Worm (Caenorhabditis elegans): ENCODE results near the gene srd-48.

Gene srd-48

DNA sequence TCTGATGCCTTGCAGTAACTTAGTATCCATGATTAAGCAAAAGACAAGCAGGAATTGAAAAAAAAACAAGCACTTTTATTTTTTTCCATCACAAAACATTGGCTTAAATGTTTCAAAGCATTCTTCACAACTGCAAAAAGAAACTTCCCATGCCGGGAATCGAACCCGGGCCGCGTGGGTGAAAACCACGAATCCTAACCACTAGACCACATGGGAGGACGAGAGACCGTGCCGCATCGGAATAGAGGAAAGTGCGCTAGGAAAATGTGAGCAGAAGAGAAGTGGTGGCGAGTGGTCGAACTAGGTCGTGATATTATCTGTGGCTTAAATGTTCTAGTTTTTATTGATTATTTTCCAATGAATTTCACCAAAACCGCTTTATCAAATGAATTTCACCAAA lies 31.6 kb downstream of the srd-48 start (continued):
- TF ChIP-seq nhr-41 (GFP tag; IDR thresholded peaks at IDR 0.05) (peak; percentile 82; the same call in 1 of the 2 replicates), rbr-2 (tag; optimal IDR thresholded peaks at IDR 0.05) (peak; percentile 30), spr-1 (tag; optimal IDR thresholded peaks at IDR 0.05) (peak; percentile 14), nhr-10 (tag; optimal IDR thresholded peaks at IDR 0.05) (no peak), mxl-3 (GFP tag; optimal IDR thresholded peaks at IDR 0.05) (peak; percentile 39), daf-16 (GFP tag; optimal IDR thresholded peaks at IDR 0.05) (peak; percentile 11 to 45), daf-16 (tag; optimal IDR thresholded peaks at IDR 0.05) (peak; percentile 51), hlh-11 (tag; optimal IDR thresholded peaks at IDR 0.05) (peak; percentile 53), daf-8 (GFP tag; IDR thresholded peaks at IDR 0.05) (no peak), hlh-30 (tag; optimal IDR thresholded peaks at IDR 0.05; ENCODE audit: insufficient read depth) (peak; percentile 49), F37D6.2 (tag; optimal IDR thresholded peaks at IDR 0.05) (no peak), tag-97 (GFP tag; IDR thresholded peaks at IDR 0.05) (no peak), ceh-20 (GFP tag; IDR thresholded peaks at IDR 0.05) (0 out of 2 replicates have a peak, but pooled peaks have one; percentile 33), aha-1 (tag) (peak; percentile 94), php-3 (GFP tag; IDR thresholded peaks at IDR 0.05) (peak; percentile 65; the same call in 1 of the 2 replicates), lin-38 (GFP tag; IDR thresholded peaks at IDR 0.05) (no peak), ctbp-1 (GFP tag; IDR thresholded peaks at IDR 0.05) (peak; percentile 68; the same call in 1 of the 2 replicates), tra-1 (GFP tag; IDR thresholded peaks at IDR 0.05) (peak; percentile 24; the same call in 1 of the 2 replicates), fos-1 (tag; optimal IDR thresholded peaks at IDR 0.05) (no peak), zip-2 (tag; optimal IDR thresholded peaks at IDR 0.05) (no peak), dmd-9 (GFP tag; IDR thresholded peaks at IDR 0.05) (peak; percentile 60; the same call in 1 of the 2 replicates), set-16 (GFP tag; IDR thresholded peaks at IDR 0.05) (no peak), vab-7 (GFP tag; IDR thresholded peaks at IDR 0.05) (peak; percentile 75), nhr-237 (tag; optimal IDR thresholded peaks at IDR 0.05) (no peak), dmd-6 (GFP tag; IDR thresholded peaks at IDR 0.05) (peak; percentile 55), gei-8 (GFP tag; optimal IDR thresholded peaks at IDR 0.05) (peak; percentile 0)

- no peak for TF ChIP-seq ZK337.2 (GFP tag; IDR thresholded peaks at IDR 0.05)
- no peak for TF ChIP-seq Y75B8A.6 (GFP tag; IDR thresholded peaks at IDR 0.05)
- no peak for TF ChIP-seq egl-43 (GFP tag; IDR thresholded peaks at IDR 0.05)
- no peak for TF ChIP-seq unc-39 (tag; optimal IDR thresholded peaks at IDR 0.05)
- TF ChIP-seq tra-1 (GFP tag; IDR thresholded peaks at IDR 0.05), result no peak
Observed at ce11 chrX:12371321-12371720, 35.4 kb downstream of the srd-48 start, which contains the start of gene rif-1.2. TSS of gene rif-1.2 (minus strand) at chrX:12371421.

- TF ChIP-seq snpc-1.2 (GFP tag; IDR thresholded peaks at IDR 0.05) (no peak), unc-62 (GFP tag; optimal IDR thresholded peaks at IDR 0.05 in 1 of 2) (peak in 1 of 2 experiments; percentile 90), unc-62 (tag; optimal IDR thresholded peaks at IDR 0.05) (no peak), ceh-44 (GFP tag; IDR thresholded peaks at IDR 0.05) (no peak), ceh-20 (GFP tag; IDR thresholded peaks at IDR 0.05) (no peak)
Observed at ce11 chrX:12375783-12376182, 39.9 kb downstream of the srd-48 start.

DNA sequence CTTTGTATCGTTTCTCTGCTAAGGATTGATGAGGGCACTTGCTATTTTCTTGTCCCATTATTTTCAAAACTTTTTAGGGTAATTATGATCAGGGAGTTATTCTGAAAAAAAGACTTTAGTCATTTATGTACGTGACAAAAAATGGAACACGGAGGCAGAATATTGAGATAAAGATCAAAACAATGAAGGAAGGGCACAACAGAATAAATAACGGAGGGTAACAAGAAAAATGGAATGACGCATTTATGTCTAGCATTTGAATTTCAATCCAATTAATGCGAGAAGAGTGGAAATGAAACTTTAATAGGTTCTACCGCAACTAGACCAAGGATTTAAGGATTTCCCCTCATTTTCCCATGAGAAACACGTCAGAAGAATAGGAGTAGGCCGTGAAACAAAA lies 42.4 kb downstream of the srd-48 start, which contains the start of gene glb-13:
Gene glb-13, minus strand, starts transcription at position 101 of the 400 bp plus-strand sequence.
- TF ChIP-seq unc-62 (GFP tag; optimal IDR thresholded peaks at IDR 0.05 in 1 of 2) (peak in 1 of 2 experiments; percentile 78), unc-62 (tag; optimal IDR thresholded peaks at IDR 0.05) (no peak), unc-39 (tag; optimal IDR thresholded peaks at IDR 0.05) (no peak)
